Fruit fly (Drosophila melanogaster) whole organism, embryonic: ENCODE results near the gene CG8042.

Source experiments
- Ada2b ChIP-seq: fragments of 200-800 bp; sonication (Bioruptor generic); IDR thresholded peaks from 2 replicates; pipeline ENCODE4 v1.3.6; 2022; ENCODE audit warnings: missing biosample characterization, missing genetic modification characterization
- Antp ChIP-seq: fragments of 200-800 bp; sonication (Bioruptor generic); optimal IDR thresholded peaks from 3 replicates; lab custom pipeline; 2016; ENCODE audit warnings: missing biosample characterization, missing genetic modification characterization
- CG10209 ChIP-seq: fragments of 200-800 bp; sonication (Bioruptor generic); optimal IDR thresholded peaks from 3 replicates; lab custom pipeline; 2017; ENCODE audit warnings: missing biosample characterization, mild to moderate bottlenecking, missing genetic modification characterization, missing genetic modification reagents
- CG10366 ChIP-seq: fragments of 200-800 bp; sonication (Bioruptor generic); IDR thresholded peaks from 2 replicates; pipeline ENCODE4 v1.3.6; 2022; ENCODE audit warnings: missing biosample characterization, missing genetic modification characterization
- CG10462 ChIP-seq: fragments of 200-800 bp; sonication (Bioruptor generic); optimal IDR thresholded peaks from 2 replicates; lab custom pipeline; 2016; ENCODE audit warnings: missing biosample characterization, missing genetic modification characterization
- CG11504 ChIP-seq: fragments of 200-800 bp; sonication (Bioruptor generic); optimal IDR thresholded peaks from 3 replicates; lab custom pipeline; 2019; ENCODE audit warnings: missing biosample characterization, mild to moderate bottlenecking, missing genetic modification characterization, moderate library complexity
- CG12155 ChIP-seq: fragments of 200-800 bp; sonication (Bioruptor generic); optimal IDR thresholded peaks from 3 replicates; lab custom pipeline; 2016; ENCODE audit warnings: missing biosample characterization, missing genetic modification characterization
- CG12236 ChIP-seq: fragments of 200-800 bp; sonication (Bioruptor generic); optimal IDR thresholded peaks from 2 replicates; lab custom pipeline; 2016; ENCODE audit warnings: missing biosample characterization, missing genetic modification characterization
- CG1602 ChIP-seq: fragments of 200-800 bp; sonication (Bioruptor generic); optimal IDR thresholded peaks from 3 replicates; lab custom pipeline; 2016; ENCODE audit warnings: missing biosample characterization, missing genetic modification characterization
- CG1603 ChIP-seq: fragments of 200-800 bp; sonication (Bioruptor generic); optimal IDR thresholded peaks from 2 replicates; lab custom pipeline; 2019; ENCODE audit warnings: missing biosample characterization, mild to moderate bottlenecking, missing genetic modification characterization, moderate library complexity
- CG17186 ChIP-seq: fragments of 200-800 bp; sonication (Bioruptor generic); optimal IDR thresholded peaks from 3 replicates; lab custom pipeline; 2017; ENCODE audit warnings: missing biosample characterization, missing genetic modification reagents, missing genetic modification characterization
- CG17328 ChIP-seq: fragments of 200-800 bp; sonication (Bioruptor generic); IDR thresholded peaks from 2 replicates; pipeline ENCODE4 v1.3.6; 2022; ENCODE audit warnings: missing biosample characterization, missing genetic modification characterization
- CG17802 ChIP-seq: fragments of 200-800 bp; sonication (Bioruptor generic); optimal IDR thresholded peaks from 2 replicates; lab custom pipeline; 2018; ENCODE audit warnings: missing biosample characterization, mild to moderate bottlenecking, missing genetic modification characterization, moderate library complexity
- CG2712 ChIP-seq: fragments of 200-800 bp; optimal IDR thresholded peaks from 3 replicates; lab custom pipeline; 2019; ENCODE audit warnings: missing biosample characterization, mild to moderate bottlenecking, missing genetic modification characterization, moderate library complexity
- CG2889 ChIP-seq: fragments of 200-800 bp; sonication (Bioruptor generic); IDR thresholded peaks from 3 replicates; pipeline ENCODE4 v1.3.6; 2022; ENCODE audit warnings: missing biosample characterization, missing genetic modification characterization
- CG30431 ChIP-seq: fragments of 200-800 bp; sonication (Bioruptor generic); optimal IDR thresholded peaks from 2 replicates; lab custom pipeline; 2017; ENCODE audit warnings: missing biosample characterization, missing genetic modification characterization
- CG32767 ChIP-seq: fragments of 200-800 bp; sonication (Bioruptor generic); IDR thresholded peaks from 2 replicates; pipeline ENCODE4 v1.3.6; 2022; ENCODE audit warnings: missing biosample characterization, missing genetic modification characterization
- CG3407 ChIP-seq: fragments of 200-800 bp; sonication (Bioruptor generic); optimal IDR thresholded peaks from 2 replicates; lab custom pipeline; 2018; ENCODE audit warnings: missing biosample characterization, mild to moderate bottlenecking, missing genetic modification characterization
- CG34422 ChIP-seq: fragments of 200-800 bp; sonication (Bioruptor generic); IDR thresholded peaks from 3 replicates; pipeline ENCODE4 v1.3.6; 2022; ENCODE audit warnings: missing biosample characterization, missing genetic modification characterization
- CG6689 ChIP-seq: fragments of 200-800 bp; sonication (Bioruptor generic); IDR thresholded peaks from 2 replicates; pipeline ENCODE4 v1.3.6; 2022; ENCODE audit warnings: missing biosample characterization, missing genetic modification characterization
- CG7357 ChIP-seq: fragments of 200-800 bp; sonication (Bioruptor generic); IDR thresholded peaks from 3 replicates; pipeline ENCODE4 v1.3.6; 2022; ENCODE audit warnings: missing biosample characterization, missing genetic modification characterization
- CG7745 ChIP-seq: fragments of 200-800 bp; sonication (Bioruptor generic); optimal IDR thresholded peaks from 2 replicates; lab custom pipeline; 2018; ENCODE audit warnings: missing biosample characterization, mild to moderate bottlenecking, missing genetic modification characterization, moderate library complexity
- CG8281 ChIP-seq: fragments of 200-800 bp; sonication (Bioruptor generic); optimal IDR thresholded peaks from 2 replicates; lab custom pipeline; 2018; ENCODE audit warnings: missing biosample characterization, mild to moderate bottlenecking, missing genetic modification characterization, moderate library complexity
- Fer3 ChIP-seq: fragments of 200-800 bp; sonication (Bioruptor generic); optimal IDR thresholded peaks from 2 replicates; lab custom pipeline; 2018; ENCODE audit warnings: missing biosample characterization, mild to moderate bottlenecking, missing genetic modification characterization, moderate library complexity
- GATAe ChIP-seq: fragments of 200-800 bp; sonication (Bioruptor generic); conservative IDR thresholded peaks from 2 replicates; pipeline ENCODE4 v1.3.6; 2022; ENCODE audit warnings: missing biosample characterization, missing genetic modification characterization
- HmgZ ChIP-seq: fragments of 200-800 bp; sonication (Bioruptor generic); optimal IDR thresholded peaks from 2 replicates; lab custom pipeline; 2018; ENCODE audit warnings: missing biosample characterization, mild to moderate bottlenecking, missing genetic modification characterization
- Lhr ChIP-seq: fragments of 200-800 bp; sonication (Bioruptor generic); optimal IDR thresholded peaks from 3 replicates; lab custom pipeline; 2017; ENCODE audit warnings: mild to moderate bottlenecking, missing biosample characterization, missing genetic modification reagents, missing genetic modification characterization
- NFAT ChIP-seq: fragments of 200-800 bp; sonication (Bioruptor generic); IDR thresholded peaks from 2 replicates; pipeline ENCODE4 v1.3.6; 2022; ENCODE audit warnings: missing biosample characterization, missing genetic modification characterization
- Nf-YB ChIP-seq: fragments of 200-800 bp; sonication (Bioruptor generic); optimal IDR thresholded peaks from 3 replicates; lab custom pipeline; 2019; ENCODE audit warnings: missing biosample characterization, mild to moderate bottlenecking, missing genetic modification characterization, moderate library complexity
- Trl ChIP-seq, 3 experiments: fragments of >200 bp in 2 of 3; fragments of 200-800 bp in 1 of 3; sonication (Bioruptor generic) in 1 of 3; optimal IDR thresholded peaks; 2 replicates in 1 of 3; 3 replicates in 2 of 3; lab custom pipeline; 2016 to 2017; ENCODE audit warnings: missing biosample characterization in 1 of 3, missing genetic modification characterization in 1 of 3
- cato ChIP-seq: fragments of 200-800 bp; sonication (Bioruptor generic); optimal IDR thresholded peaks from 2 replicates; lab custom pipeline; 2016; ENCODE audit warnings: missing biosample characterization, missing genetic modification characterization, borderline replicate concordance
- caup ChIP-seq: fragments of 200-800 bp; sonication (Bioruptor generic); optimal IDR thresholded peaks from 3 replicates; lab custom pipeline; 2017; ENCODE audit warnings: missing biosample characterization, mild to moderate bottlenecking, missing genetic modification characterization, moderate library complexity; ENCODE audit not compliant: severe bottlenecking
- cg ChIP-seq: fragments of 200-800 bp; sonication (Bioruptor generic); optimal IDR thresholded peaks from 3 replicates; lab custom pipeline; 2019; ENCODE audit warnings: missing biosample characterization, mild to moderate bottlenecking, missing genetic modification characterization, moderate library complexity
- dysf ChIP-seq: fragments of 200-800 bp; sonication (Bioruptor generic); IDR thresholded peaks from 3 replicates; pipeline ENCODE4 v1.3.6; 2022; ENCODE audit warnings: missing biosample characterization, missing genetic modification characterization
- emc ChIP-seq: fragments of 200-800 bp; sonication (Bioruptor generic); optimal IDR thresholded peaks from 2 replicates; lab custom pipeline; 2016; ENCODE audit warnings: missing biosample characterization, missing genetic modification characterization
- esg ChIP-seq: fragments of 200-800 bp; sonication (Bioruptor generic); conservative IDR thresholded peaks from 2 replicates; pipeline ENCODE4 v1.3.6; 2022; ENCODE audit warnings: missing biosample characterization, missing genetic modification characterization
- grau ChIP-seq: fragments of 200-800 bp; optimal IDR thresholded peaks from 3 replicates; lab custom pipeline; 2019; ENCODE audit warnings: missing biosample characterization, mild to moderate bottlenecking, missing genetic modification characterization, moderate library complexity
- hkb ChIP-seq, 2 experiments: fragments of 200-800 bp in 1 of 2; fragments of >200 bp in 1 of 2; sonication (Bioruptor generic) in 1 of 2; IDR thresholded peaks in 1 of 2; optimal IDR thresholded peaks in 1 of 2; 2 replicates each; pipeline versions ENCODE4 v1.3.6 to Lab custom; 2017 to 2022; ENCODE audit warnings: missing biosample characterization in 1 of 2, missing genetic modification characterization in 1 of 2
- insv ChIP-seq, 2 experiments: fragments of 200-800 bp; sonication (Bioruptor generic); optimal IDR thresholded peaks; 3 replicates each; lab custom pipeline; 2016 to 2018; ENCODE audit warnings: missing biosample characterization in 2 of 2, missing genetic modification characterization in 2 of 2
- ken ChIP-seq: fragments of 200-800 bp; sonication (Bioruptor generic); IDR thresholded peaks from 3 replicates; pipeline ENCODE4 v1.3.6; 2022; ENCODE audit warnings: missing biosample characterization, missing genetic modification characterization
- kni ChIP-seq: fragments of 200-800 bp; sonication (Bioruptor generic); optimal IDR thresholded peaks from 3 replicates; lab custom pipeline; 2017; ENCODE audit warnings: mild to moderate bottlenecking, missing biosample characterization, missing genetic modification reagents, missing genetic modification characterization
- nerfin-2 ChIP-seq: fragments of 200-800 bp; sonication (Bioruptor generic); IDR thresholded peaks from 2 replicates; pipeline ENCODE4 v1.3.6; 2022; ENCODE audit warnings: missing biosample characterization, missing genetic modification characterization; ENCODE audit not compliant: partially characterized antibody
- pum ChIP-seq: fragments of 200-800 bp; sonication (Bioruptor generic); optimal IDR thresholded peaks from 2 replicates; lab custom pipeline; 2016; ENCODE audit warnings: missing biosample characterization, missing genetic modification characterization
- salm ChIP-seq: fragments of 200-800 bp; sonication (Bioruptor generic); optimal IDR thresholded peaks from 2 replicates; lab custom pipeline; 2018; ENCODE audit warnings: missing biosample characterization, mild to moderate bottlenecking, missing genetic modification characterization
- sens-2 ChIP-seq: fragments of 200-800 bp; sonication (Bioruptor generic); IDR thresholded peaks from 2 replicates; pipeline ENCODE4 v1.3.6; 2022; ENCODE audit warnings: missing biosample characterization, missing genetic modification characterization
- seq ChIP-seq: fragments of 200-800 bp; sonication (Bioruptor generic); IDR thresholded peaks from 2 replicates; pipeline ENCODE4 v1.3.6; 2022; ENCODE audit warnings: missing biosample characterization, missing genetic modification characterization
- stwl ChIP-seq: fragments of 200-800 bp; sonication (Bioruptor generic); optimal IDR thresholded peaks from 3 replicates; lab custom pipeline; 2018; ENCODE audit warnings: missing biosample characterization, mild to moderate bottlenecking, missing genetic modification characterization, moderate library complexity
- unpg ChIP-seq: fragments of 200-800 bp; sonication (Bioruptor generic); optimal IDR thresholded peaks from 3 replicates; lab custom pipeline; 2018; ENCODE audit warnings: missing biosample characterization, mild to moderate bottlenecking, missing genetic modification characterization, moderate library complexity
- usp ChIP-seq: fragments of >200 bp; optimal IDR thresholded peaks from 2 replicates; lab custom pipeline; 2017; ENCODE audit warnings: missing biosample characterization, missing genetic modification characterization
- vfl ChIP-seq: fragments of 200-800 bp; sonication (Bioruptor generic); optimal IDR thresholded peaks from 2 replicates; lab custom pipeline; 2016; ENCODE audit warnings: missing biosample characterization, missing genetic modification characterization
- zfh2 ChIP-seq: fragments of 200-800 bp; sonication (Bioruptor generic); optimal IDR thresholded peaks from 2 replicates; lab custom pipeline; 2016; ENCODE audit warnings: missing biosample characterization, missing genetic modification characterization

The CG8042 gene

dm6 chr3L:7970442-7970841 lies 4.3 kb downstream of the CG8042 start, which contains the start of gene RNaseX25 (continued):
- no peak for TF ChIP-seq zfh2 (GFP tag; lab: Kevin White, UChicago)
- no peak for TF ChIP-seq pum
- no peak for TF ChIP-seq CG7745
- TF ChIP-seq GATAe (GFP tag; lab: Robert Waterston, UW) = no peak
- TF ChIP-seq CG17186 (GFP tag; lab: Kevin White, UChicago) = no peak
- TF ChIP-seq NFAT (GFP tag; lab: Robert Waterston, UW) = no peak
- TF ChIP-seq CG11504 (tag; lab: Kevin White, UChicago) = no peak
- peak; percentile 94 for TF ChIP-seq nerfin-2 (GFP tag; lab: Robert Waterston, UW)
- TF ChIP-seq kni (GFP tag; lab: Kevin White, UChicago) = no peak
- TF ChIP-seq CG2889 (GFP tag; lab: Robert Waterston, UW) = no peak
- no peak for TF ChIP-seq HmgZ (tag; lab: Kevin White, UChicago)
- TF ChIP-seq CG12236 (GFP tag; lab: Kevin White, UChicago) = no peak
- TF ChIP-seq cato = no peak
- TF ChIP-seq CG8281 (tag; lab: Kevin White, UChicago) = no peak
- TF ChIP-seq esg (GFP tag; lab: Robert Waterston, UW) = no peak
- no peak for TF ChIP-seq caup (GFP tag; lab: Kevin White, UChicago)
- no peak for TF ChIP-seq Lhr (GFP tag; lab: Kevin White, UChicago)
- TF ChIP-seq stwl (tag; lab: Kevin White, UChicago) = peak; percentile 58
- TF ChIP-seq CG10462 = no peak
- TF ChIP-seq Fer3 (tag; lab: Kevin White, UChicago) = no peak
- no peak for TF ChIP-seq CG32767
- TF ChIP-seq hkb (optimal IDR thresholded peaks at IDR 0.05; lab: Kevin White, UChicago) = no peak
- TF ChIP-seq hkb (GFP tag; IDR thresholded peaks at IDR 0.05; lab: Robert Waterston, UW) = no peak
- TF ChIP-seq CG34422 = no peak
- no peak for TF ChIP-seq CG17802
- TF ChIP-seq CG2712 (tag; lab: Kevin White, UChicago) = peak; percentile 41
- no peak for TF ChIP-seq ken (GFP tag; lab: Robert Waterston, UW)
- TF ChIP-seq CG7357 = no peak
- no peak for TF ChIP-seq grau (tag; lab: Kevin White, UChicago)
- TF ChIP-seq seq = no peak
- TF ChIP-seq cg (GFP tag; lab: Kevin White, UChicago) = no peak
- TF ChIP-seq CG30431 (GFP tag; lab: Kevin White, UChicago) = no peak
- TF ChIP-seq Ada2b (GFP tag; lab: Robert Waterston, UW) = no peak
- no peak for TF ChIP-seq vfl (GFP tag; lab: Kevin White, UChicago)
- TF ChIP-seq sens-2 (GFP tag; lab: Robert Waterston, UW) = no peak
- no peak for TF ChIP-seq CG3407 (GFP tag; lab: Kevin White, UChicago)
- TF ChIP-seq usp = no peak
- TF ChIP-seq Nf-YB (GFP tag; lab: Kevin White, UChicago) = no peak
- no peak for TF ChIP-seq insv (GFP tag; optimal IDR thresholded peaks at IDR 0.05; lab: Kevin White, UChicago)
- no peak for TF ChIP-seq Antp (GFP tag; lab: Kevin White, UChicago)
- TF ChIP-seq CG10209 (GFP tag; lab: Kevin White, UChicago) = no peak
- no peak for TF ChIP-seq CG17328 (GFP tag; lab: Robert Waterston, UW)
- TF ChIP-seq CG12155 = no peak
- TF ChIP-seq CG1602 (GFP tag; lab: Kevin White, UChicago) = no peak
- TF ChIP-seq CG6689 (GFP tag; lab: Robert Waterston, UW) = no peak
- TF ChIP-seq CG10366 (GFP tag; lab: Robert Waterston, UW) = no peak
- TF ChIP-seq CG1603 (tag; lab: Kevin White, UChicago) = no peak
- TF ChIP-seq Trl (optimal IDR thresholded peaks at IDR 0.05; lab: Kevin White, UChicago) = no peak
- no peak for TF ChIP-seq Trl (GFP tag; optimal IDR thresholded peaks at IDR 0.05; lab: Kevin White, UChicago)
- TF ChIP-seq emc (GFP tag; lab: Kevin White, UChicago) = no peak
- TF ChIP-seq unpg = no peak
- no peak for TF ChIP-seq dysf (GFP tag; lab: Robert Waterston, UW)
- no peak for TF ChIP-seq salm
